Fruit fly (Drosophila melanogaster): ENCODE data around the gene c11.1.

DNA sequence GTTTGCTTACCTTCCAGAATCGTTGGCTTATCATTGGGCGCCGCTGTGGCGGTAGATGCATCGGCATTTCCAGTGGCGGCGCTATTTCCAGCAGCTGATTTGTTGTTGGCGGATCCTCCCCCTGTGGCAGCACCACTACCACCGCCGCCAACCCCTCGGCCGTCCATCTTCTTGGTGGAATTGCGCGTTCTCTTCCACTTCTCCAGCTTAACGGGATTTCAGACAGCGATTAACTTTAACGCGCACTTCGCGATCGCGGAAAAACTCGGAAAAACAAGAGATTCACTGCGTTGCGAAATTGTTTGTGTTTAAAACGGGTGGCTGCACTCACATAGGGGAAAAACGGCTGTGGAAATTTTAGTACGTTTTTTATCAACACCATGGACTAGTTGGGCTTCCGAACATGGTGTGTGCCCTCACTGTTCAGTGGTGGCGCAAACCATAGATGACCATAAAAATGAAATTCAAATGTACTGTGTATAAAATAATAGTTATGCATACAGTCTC, at the start of gene c11.1:
- TF ChIP-seq pan (optimal IDR thresholded peaks at IDR 0.05) = no peak
- TF ChIP-seq lola (GFP tag; optimal IDR thresholded peaks at IDR 0.05) = no peak
- no peak for TF ChIP-seq fru (GFP tag; optimal IDR thresholded peaks at IDR 0.05)
- TF ChIP-seq Dif (GFP tag; optimal IDR thresholded peaks at IDR 0.05; ENCODE audit: partially characterized antibody) = no peak
- no peak for TF ChIP-seq GATAd (GFP tag; optimal IDR thresholded peaks at IDR 0.05)
- TF ChIP-seq Sp1 (GFP tag; optimal IDR thresholded peaks at IDR 0.05) = peak; percentile 0
- TF ChIP-seq h (GFP tag; optimal IDR thresholded peaks at IDR 0.05) = peak; percentile 3
- TF ChIP-seq usp (GFP tag; optimal IDR thresholded peaks at IDR 0.05) = no peak
- TF ChIP-seq br (GFP tag; optimal IDR thresholded peaks at IDR 0.05) = no peak
- TF ChIP-seq Dfd (GFP tag; optimal IDR thresholded peaks at IDR 0.05) = no peak
